Worm (Caenorhabditis elegans) whole organism, L1 larva: ENCODE measurements around the gene dtmk-1.

Source experiments
- efl-3 ChIP-seq: fragments of 200-800 bp; sonication (Bioruptor generic); optimal IDR thresholded peaks from 2 replicates; lab custom pipeline; 2018; ENCODE audit warnings: mild to moderate bottlenecking, missing genetic modification characterization, missing compliant biosample characterization
- jun-1 ChIP-seq: fragments of 150-350 bp; optimal IDR thresholded peaks from 2 replicates; lab custom pipeline; 2014; ENCODE audit warnings: missing biosample characterization, missing genetic modification reagents, missing genetic modification characterization
- lin-15B ChIP-seq: fragments of 150-350 bp; sonication (generic microtip); optimal IDR thresholded peaks from 3 replicates; lab custom pipeline; 2014; ENCODE audit warnings: missing biosample characterization, missing genetic modification characterization
- nhr-19 ChIP-seq: fragments of 200-800 bp; sonication (Bioruptor generic); conservative IDR thresholded peaks from 2 replicates; pipeline ENCODE4 v1.3.6; 2022; ENCODE audit warnings: missing genetic modification characterization, missing compliant biosample characterization
- nhr-237 ChIP-seq: fragments of 150-350 bp; optimal IDR thresholded peaks from 2 replicates; lab custom pipeline; 2014; ENCODE audit warnings: missing biosample characterization, missing genetic modification characterization
- nhr-28 ChIP-seq: fragments of 150-350 bp; optimal IDR thresholded peaks from 2 replicates; lab custom pipeline; 2014; ENCODE audit warnings: missing biosample characterization, missing genetic modification characterization
- tbx-2 ChIP-seq: sonication (generic microtip); optimal IDR thresholded peaks from 2 replicates; lab custom pipeline; 2016; ENCODE audit warnings: missing genetic modification characterization, missing compliant biosample characterization

DNA sequence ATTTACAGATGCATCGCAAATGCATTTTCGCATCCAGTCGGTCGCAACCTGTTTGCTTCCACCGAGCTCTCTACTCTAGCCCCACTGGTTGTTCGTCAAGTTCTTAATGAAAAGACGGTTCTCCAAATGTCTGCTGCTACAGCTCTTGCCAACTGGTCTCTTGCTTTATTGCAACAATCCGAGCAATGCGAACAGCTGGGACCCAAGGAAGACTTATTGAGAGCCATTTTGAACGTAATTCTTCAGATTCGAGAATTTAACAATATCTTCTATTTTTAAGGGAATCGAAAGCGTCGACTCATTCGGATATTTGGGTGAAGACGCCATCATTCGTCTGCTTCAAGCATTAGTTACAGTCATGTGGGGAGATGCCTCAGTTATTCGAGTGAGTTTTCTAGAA, 23.7 kb downstream of the dtmk-1 start:
- TF ChIP-seq nhr-237 (tag; lab: Kevin White, UChicago) (no peak), tbx-2 (tag; lab: Kevin White, UChicago) (no peak), efl-3 (GFP tag; lab: Kevin White, UChicago) (no peak), jun-1 (tag; lab: Kevin White, UChicago) (no peak), nhr-28 (tag; lab: Kevin White, UChicago) (no peak), lin-15B (tag; lab: Kevin White, UChicago) (no peak), nhr-19 (GFP tag; lab: Robert Waterston, UW) (no peak)
